Worm (Caenorhabditis elegans) whole organism, mixed stage, embryonic: ENCODE measurements around the gene Y36E3A.2.

Experiments used
- M03D4.4 ChIP-seq: sonication (generic microtip); optimal IDR thresholded peaks from 2 replicates; lab custom pipeline; 2017; ENCODE audit warnings: mild to moderate bottlenecking, missing genetic modification characterization, missing compliant biosample characterization
- bed-3 ChIP-seq: fragments of 200-800 bp; sonication (Bioruptor generic); optimal IDR thresholded peaks from 3 replicates; lab custom pipeline; 2018; ENCODE audit warnings: mild to moderate bottlenecking, missing genetic modification characterization, moderate library complexity, missing compliant biosample characterization
- blmp-1 ChIP-seq: fragments of 150-350 bp; optimal IDR thresholded peaks from 2 replicates; lab custom pipeline; 2014; ENCODE audit warnings: missing biosample characterization, missing genetic modification characterization
- ceh-39 ChIP-seq: fragments of 150-350 bp; optimal IDR thresholded peaks from 2 replicates; lab custom pipeline; 2014; ENCODE audit warnings: missing biosample characterization, missing genetic modification characterization
- ceh-43 ChIP-seq: fragments of 200-800 bp; sonication (Bioruptor generic); optimal IDR thresholded peaks from 2 replicates; lab custom pipeline; 2018; ENCODE audit warnings: mild to moderate bottlenecking, missing genetic modification characterization, moderate library complexity, missing compliant biosample characterization
- ceh-83 ChIP-seq: fragments of 200-800 bp; sonication (Bioruptor generic); optimal IDR thresholded peaks from 2 replicates; lab custom pipeline; 2018; ENCODE audit warnings: mild to moderate bottlenecking, missing genetic modification characterization, missing compliant biosample characterization
- ces-1 ChIP-seq: fragments of 150-350 bp; optimal IDR thresholded peaks from 2 replicates; lab custom pipeline; 2014; ENCODE audit warnings: missing biosample characterization, missing genetic modification reagents, missing genetic modification characterization
- drap-1 ChIP-seq: fragments of 200-800 bp; sonication (Bioruptor generic); optimal IDR thresholded peaks from 3 replicates; lab custom pipeline; 2018; ENCODE audit warnings: mild to moderate bottlenecking, missing genetic modification characterization, missing compliant biosample characterization
- elt-1 ChIP-seq: sonication (generic microtip); optimal IDR thresholded peaks from 2 replicates; lab custom pipeline; 2017; ENCODE audit warnings: missing genetic modification characterization, mild to moderate bottlenecking, missing compliant biosample characterization, antibody characterized with exemption, moderate library complexity, borderline replicate concordance; ENCODE audit not compliant: insufficient read depth
- elt-3 ChIP-seq: fragments of 150-350 bp; optimal IDR thresholded peaks from 2 replicates; lab custom pipeline; 2014; ENCODE audit warnings: missing biosample characterization, missing genetic modification characterization
- flh-1 ChIP-seq: fragments of 200-800 bp; sonication (Bioruptor generic); optimal IDR thresholded peaks from 2 replicates; lab custom pipeline; 2018; ENCODE audit warnings: mild to moderate bottlenecking, missing genetic modification characterization, moderate library complexity, missing compliant biosample characterization
- ham-2 ChIP-seq: fragments of 200-800 bp; sonication (Bioruptor generic); optimal IDR thresholded peaks from 2 replicates; lab custom pipeline; 2018; ENCODE audit warnings: mild to moderate bottlenecking, missing genetic modification characterization, missing compliant biosample characterization
- hlh-1 ChIP-seq: fragments of 150-350 bp; optimal IDR thresholded peaks from 2 replicates; lab custom pipeline; 2014; ENCODE audit warnings: missing biosample characterization, missing genetic modification reagents, missing genetic modification characterization
- lin-13 ChIP-seq: fragments of 150-350 bp; optimal IDR thresholded peaks from 2 replicates; lab custom pipeline; 2014; ENCODE audit warnings: missing biosample characterization, missing genetic modification characterization
- lin-32 ChIP-seq: fragments of 200-800 bp; sonication (Bioruptor generic); optimal IDR thresholded peaks from 2 replicates; lab custom pipeline; 2018; ENCODE audit warnings: mild to moderate bottlenecking, missing genetic modification characterization, missing compliant biosample characterization
- lsy-2 ChIP-seq: fragments of 150-350 bp; optimal IDR thresholded peaks from 2 replicates; lab custom pipeline; 2014; ENCODE audit warnings: missing biosample characterization, missing genetic modification characterization
- mab-5 ChIP-seq: fragments of 150-350 bp; optimal IDR thresholded peaks from 2 replicates; lab custom pipeline; 2014; ENCODE audit warnings: missing biosample characterization, missing genetic modification characterization
- mep-1 ChIP-seq: fragments of 150-350 bp; optimal IDR thresholded peaks from 2 replicates; lab custom pipeline; 2017; ENCODE audit warnings: missing biosample characterization, missing genetic modification reagents, missing genetic modification characterization, inconsistent platforms
- nhr-12 ChIP-seq: fragments of 150-350 bp; optimal IDR thresholded peaks from 2 replicates; lab custom pipeline; 2014; ENCODE audit warnings: missing biosample characterization, missing genetic modification characterization
- nhr-2 ChIP-seq: fragments of 150-350 bp; optimal IDR thresholded peaks from 2 replicates; lab custom pipeline; 2014; ENCODE audit warnings: missing biosample characterization, missing genetic modification characterization
- nhr-237 ChIP-seq: fragments of 150-350 bp; optimal IDR thresholded peaks from 2 replicates; lab custom pipeline; 2014; ENCODE audit warnings: missing biosample characterization, missing genetic modification characterization
- nhr-28 ChIP-seq: fragments of 150-350 bp; optimal IDR thresholded peaks from 2 replicates; lab custom pipeline; 2014; ENCODE audit warnings: missing biosample characterization, missing genetic modification characterization
- nhr-76 ChIP-seq: sonication (generic microtip); optimal IDR thresholded peaks from 2 replicates; lab custom pipeline; 2017; ENCODE audit warnings: missing biosample characterization, missing genetic modification characterization
- pha-4 ChIP-seq: fragments of 150-350 bp; optimal IDR thresholded peaks from 2 replicates; lab custom pipeline; 2018; ENCODE audit warnings: missing biosample characterization, missing genetic modification reagents, missing genetic modification characterization
- sem-2 ChIP-seq: fragments of 200-800 bp; sonication (Bioruptor generic); optimal IDR thresholded peaks from 2 replicates; lab custom pipeline; 2018; ENCODE audit warnings: mild to moderate bottlenecking, missing genetic modification characterization, missing compliant biosample characterization
- snpc-4 ChIP-seq: fragments of 150-350 bp; optimal IDR thresholded peaks from 2 replicates; lab custom pipeline; 2014; ENCODE audit warnings: missing biosample characterization, missing genetic modification characterization
- sptf-1 ChIP-seq: sonication (generic microtip); optimal IDR thresholded peaks from 2 replicates; lab custom pipeline; 2017; ENCODE audit warnings: mild to moderate bottlenecking, missing genetic modification characterization, moderate library complexity, missing compliant biosample characterization
- unc-120 ChIP-seq: sonication (generic microtip); optimal IDR thresholded peaks from 2 replicates; lab custom pipeline; 2017; ENCODE audit warnings: missing genetic modification characterization, missing compliant biosample characterization; ENCODE audit not compliant: poor library complexity, severe bottlenecking
- unc-39 ChIP-seq: fragments of 150-350 bp; optimal IDR thresholded peaks from 2 replicates; lab custom pipeline; 2014; ENCODE audit warnings: missing biosample characterization, missing genetic modification characterization
- unc-62 ChIP-seq: fragments of 150-350 bp; optimal IDR thresholded peaks from 2 replicates; lab custom pipeline; 2014; ENCODE audit warnings: missing biosample characterization, missing genetic modification reagents, missing genetic modification characterization
- zip-8 ChIP-seq: fragments of 150-350 bp; optimal IDR thresholded peaks from 2 replicates; lab custom pipeline; 2014; ENCODE audit warnings: missing biosample characterization, missing genetic modification characterization
- ztf-11 ChIP-seq: fragments of 150-350 bp; optimal IDR thresholded peaks from 2 replicates; lab custom pipeline; 2014; ENCODE audit warnings: missing biosample characterization, missing genetic modification characterization

Gene Y36E3A.2

ce11 chrV:15444188-15444587, 18.3 kb downstream of the Y36E3A.2 start, which contains the start of gene T26H5.11:
Gene T26H5.11, minus strand, starts transcription at chrV:15444288.
- TF ChIP-seq lin-32 (no peak), M03D4.4 (tag; lab: Kevin White, UChicago) (no peak), drap-1 (GFP tag; lab: Kevin White, UChicago) (no peak), nhr-237 (tag; lab: Kevin White, UChicago) (no peak), elt-1 (tag; lab: Kevin White, UChicago) (no peak), ceh-43 (GFP tag; lab: Kevin White, UChicago) (no peak), ceh-39 (tag; lab: Kevin White, UChicago) (no peak), mep-1 (no peak), ceh-83 (GFP tag; lab: Kevin White, UChicago) (no peak), nhr-12 (tag; lab: Kevin White, UChicago) (no peak), lsy-2 (tag; lab: Kevin White, UChicago) (no peak), blmp-1 (tag; lab: Kevin White, UChicago) (no peak), sptf-1 (tag; lab: Kevin White, UChicago) (no peak), bed-3 (GFP tag; lab: Kevin White, UChicago) (no peak), flh-1 (no peak), unc-62 (GFP tag; lab: Kevin White, UChicago) (no peak), hlh-1 (no peak), unc-39 (tag; lab: Kevin White, UChicago) (no peak)

- TF ChIP-seq elt-3: no peak
- TF ChIP-seq mab-5 (tag; lab: Kevin White, UChicago): no peak
- TF ChIP-seq nhr-12 (tag; lab: Kevin White, UChicago): no peak
- TF ChIP-seq sptf-1 (tag; lab: Kevin White, UChicago): no peak
- TF ChIP-seq nhr-28: no peak
- no peak for TF ChIP-seq pha-4
- TF ChIP-seq ztf-11 (tag; lab: Kevin White, UChicago): no peak
- no peak for TF ChIP-seq M03D4.4 (tag; lab: Kevin White, UChicago)
- TF ChIP-seq, all 35 proteins: peak for 0
Measured at ce11 chrV:15444615-15445014, 18.8 kb downstream of the Y36E3A.2 start, which contains the start of gene T26H5.9. Gene T26H5.9, plus strand, starts transcription at chrV:15444916.

ce11 chrV:15445437-15445836, 19.6 kb downstream of the Y36E3A.2 start, which contains the start of gene srh-239:
Gene srh-239, plus strand, starts transcription at chrV:15445737.
- TF ChIP-seq unc-62 (GFP tag; lab: Kevin White, UChicago) (no peak), nhr-76 (no peak), bed-3 (GFP tag; lab: Kevin White, UChicago) (no peak), unc-120 (tag; lab: Kevin White, UChicago) (no peak), elt-3 (no peak), flh-1 (no peak), mab-5 (tag; lab: Kevin White, UChicago) (no peak), ceh-43 (GFP tag; lab: Kevin White, UChicago) (no peak)

ce11 chrV:15448408-15448807, 22.6 kb downstream of the Y36E3A.2 start, which contains the start of gene T26H5.4:
Gene T26H5.4, minus strand, starts transcription at chrV:15448701.
- TF ChIP-seq sptf-1 (tag; lab: Kevin White, UChicago) (no peak), unc-39 (tag; lab: Kevin White, UChicago) (no peak), snpc-4 (tag; lab: Kevin White, UChicago) (no peak), nhr-2 (tag; lab: Kevin White, UChicago) (no peak), bed-3 (GFP tag; lab: Kevin White, UChicago) (no peak), unc-120 (tag; lab: Kevin White, UChicago) (no peak), ces-1 (GFP tag; lab: Kevin White, UChicago) (no peak), lin-32 (no peak), nhr-12 (tag; lab: Kevin White, UChicago) (no peak)

ce11 chrV:15448865-15449264, 23.0 kb downstream of the Y36E3A.2 start, which contains the start of gene T26H5.14:
Gene T26H5.14, plus strand, starts transcription at chrV:15449165.
- TF ChIP-seq elt-3 (no peak), pha-4 (no peak)

ce11 chrV:15451421-15451820, 25.6 kb downstream of the Y36E3A.2 start, which contains the start of gene srw-33:
Gene srw-33, minus strand, starts transcription at chrV:15451521.
- TF ChIP-seq blmp-1 (tag; lab: Kevin White, UChicago) (no peak), zip-8 (no peak), ceh-83 (GFP tag; lab: Kevin White, UChicago) (no peak), mep-1 (no peak), ces-1 (GFP tag; lab: Kevin White, UChicago) (no peak), sem-2 (GFP tag; lab: Kevin White, UChicago) (no peak), nhr-76 (no peak), unc-62 (GFP tag; lab: Kevin White, UChicago) (no peak), elt-1 (tag; lab: Kevin White, UChicago) (no peak), flh-1 (no peak), lin-13 (tag; lab: Kevin White, UChicago) (no peak), hlh-1 (no peak), ham-2 (GFP tag; lab: Kevin White, UChicago) (no peak), bed-3 (GFP tag; lab: Kevin White, UChicago) (no peak)
